Fruit fly (Drosophila melanogaster) whole organism, prepupa: ENCODE measurements around the gene wnd.

ENCODE experiments used
- Blimp-1 ChIP-seq: fragments of 200-800 bp; sonication (Bioruptor generic); optimal IDR thresholded peaks from 3 replicates; lab custom pipeline; 2017; ENCODE audit warnings: missing biosample characterization, missing genetic modification characterization, mild to moderate bottlenecking, moderate library complexity, missing genetic modification reagents
- CG10631 ChIP-seq: fragments of 200-800 bp; sonication (Bioruptor generic); optimal IDR thresholded peaks from 2 replicates; lab custom pipeline; 2016; ENCODE audit warnings: missing biosample characterization, missing genetic modification characterization
- CG10669 ChIP-seq: fragments of 200-800 bp; sonication (Bioruptor generic); optimal IDR thresholded peaks from 3 replicates; lab custom pipeline; 2018; ENCODE audit warnings: missing biosample characterization, mild to moderate bottlenecking, missing genetic modification characterization, moderate library complexity
- CG11762 ChIP-seq: fragments of 200-800 bp; sonication (Bioruptor generic); optimal IDR thresholded peaks from 3 replicates; lab custom pipeline; 2016; ENCODE audit warnings: missing biosample characterization, missing genetic modification characterization; ENCODE audit not compliant: insufficient read depth
- CG15336 ChIP-seq: fragments of 200-800 bp; sonication (Bioruptor generic); IDR thresholded peaks from 2 replicates; pipeline ENCODE4 v1.3.6; 2022; ENCODE audit warnings: missing biosample characterization, missing genetic modification characterization
- CG1621 ChIP-seq: fragments of 200-800 bp; sonication (Bioruptor generic); optimal IDR thresholded peaks from 3 replicates; lab custom pipeline; 2018; ENCODE audit warnings: missing biosample characterization, mild to moderate bottlenecking, missing genetic modification characterization
- CG16779 ChIP-seq: fragments of 200-800 bp; sonication (Bioruptor generic); optimal IDR thresholded peaks from 3 replicates; lab custom pipeline; 2017; ENCODE audit warnings: missing biosample characterization, mild to moderate bottlenecking, missing genetic modification characterization
- CG31627 ChIP-seq: fragments of 200-800 bp; sonication (Bioruptor generic); optimal IDR thresholded peaks from 3 replicates; lab custom pipeline; 2016; ENCODE audit warnings: missing biosample characterization, missing genetic modification characterization
- CG32006 ChIP-seq: fragments of 200-800 bp; sonication (Bioruptor generic); optimal IDR thresholded peaks from 3 replicates; lab custom pipeline; 2017; ENCODE audit warnings: missing biosample characterization, mild to moderate bottlenecking, missing genetic modification characterization
- CG34406 ChIP-seq: fragments of 200-800 bp; sonication (Bioruptor generic); optimal IDR thresholded peaks from 3 replicates; lab custom pipeline; 2016; ENCODE audit warnings: missing biosample characterization, missing genetic modification characterization
- CG3919 ChIP-seq: fragments of 200-800 bp; sonication (Bioruptor generic); optimal IDR thresholded peaks from 3 replicates; lab custom pipeline; 2016; ENCODE audit warnings: missing biosample characterization, missing genetic modification characterization
- CG6276 ChIP-seq: fragments of 200-800 bp; sonication (Bioruptor generic); optimal IDR thresholded peaks from 2 replicates; lab custom pipeline; 2017; ENCODE audit warnings: missing biosample characterization, mild to moderate bottlenecking, missing genetic modification characterization
- CG6808 ChIP-seq: fragments of 200-800 bp; sonication (Bioruptor generic); optimal IDR thresholded peaks from 3 replicates; lab custom pipeline; 2017; ENCODE audit warnings: missing biosample characterization, missing genetic modification characterization, mild to moderate bottlenecking, moderate library complexity, missing genetic modification reagents
- CG6854 ChIP-seq: fragments of 200-800 bp; sonication (Bioruptor generic); optimal IDR thresholded peaks from 2 replicates; lab custom pipeline; 2017; ENCODE audit warnings: missing biosample characterization, mild to moderate bottlenecking, missing genetic modification characterization
- CG7368 ChIP-seq: fragments of 200-800 bp; sonication (Bioruptor generic); optimal IDR thresholded peaks from 3 replicates; lab custom pipeline; 2016; ENCODE audit warnings: missing biosample characterization, missing genetic modification characterization
- CG8119 ChIP-seq: fragments of 200-800 bp; sonication (Bioruptor generic); IDR thresholded peaks from 3 replicates; pipeline ENCODE4 v1.3.6; 2022; ENCODE audit warnings: missing biosample characterization, missing genetic modification characterization
- CG8319 ChIP-seq: fragments of 200-800 bp; sonication (Bioruptor generic); optimal IDR thresholded peaks from 3 replicates; lab custom pipeline; 2016; ENCODE audit warnings: missing biosample characterization, missing genetic modification characterization
- CG8632 ChIP-seq: fragments of 200-800 bp; sonication (Bioruptor generic); optimal IDR thresholded peaks from 3 replicates; lab custom pipeline; 2016; ENCODE audit warnings: missing biosample characterization, missing genetic modification characterization
- CG9139 ChIP-seq: fragments of 200-800 bp; sonication (Bioruptor generic); optimal IDR thresholded peaks from 3 replicates; lab custom pipeline; 2017; ENCODE audit warnings: missing biosample characterization, mild to moderate bottlenecking, missing genetic modification characterization
- Eip75B ChIP-seq: fragments of 200-800 bp; sonication (Bioruptor generic); optimal IDR thresholded peaks from 3 replicates; lab custom pipeline; 2016; ENCODE audit warnings: missing biosample characterization, missing genetic modification characterization
- Ets96B ChIP-seq: fragments of 200-800 bp; optimal IDR thresholded peaks from 2 replicates; lab custom pipeline; 2019; ENCODE audit warnings: missing biosample characterization, mild to moderate bottlenecking, missing genetic modification characterization, moderate library complexity
- Hr38 ChIP-seq: sonication (Bioruptor generic); optimal IDR thresholded peaks from 2 replicates; lab custom pipeline; 2016; ENCODE audit warnings: missing biosample characterization, missing genetic modification characterization
- Hr39 ChIP-seq: fragments of 200-800 bp; sonication (Bioruptor generic); optimal IDR thresholded peaks from 2 replicates; lab custom pipeline; 2016; ENCODE audit warnings: missing biosample characterization, missing genetic modification characterization
- Hr4 ChIP-seq: fragments of 200-800 bp; sonication (Bioruptor generic); optimal IDR thresholded peaks from 3 replicates; lab custom pipeline; 2016; ENCODE audit warnings: missing biosample characterization, missing genetic modification characterization
- Lpt ChIP-seq: fragments of 200-800 bp; sonication (Bioruptor generic); optimal IDR thresholded peaks from 3 replicates; lab custom pipeline; 2016; ENCODE audit warnings: missing biosample characterization, missing genetic modification characterization
- Met ChIP-seq: fragments of 200-800 bp; sonication (Bioruptor generic); optimal IDR thresholded peaks from 3 replicates; lab custom pipeline; 2016; ENCODE audit warnings: missing biosample characterization, missing genetic modification characterization
- Smox ChIP-seq: fragments of 200-800 bp; sonication (Bioruptor generic); optimal IDR thresholded peaks from 3 replicates; lab custom pipeline; 2016; ENCODE audit warnings: missing biosample characterization, missing genetic modification characterization
- Sox14 ChIP-seq: fragments of 200-800 bp; sonication (Bioruptor generic); optimal IDR thresholded peaks from 3 replicates; lab custom pipeline; 2016; ENCODE audit warnings: missing biosample characterization, missing genetic modification characterization
- Sox15 ChIP-seq: fragments of 200-800 bp; sonication (Bioruptor generic); optimal IDR thresholded peaks from 3 replicates; lab custom pipeline; 2016; ENCODE audit warnings: missing biosample characterization, missing genetic modification characterization
- achi ChIP-seq: fragments of 200-800 bp; sonication (Bioruptor generic); optimal IDR thresholded peaks from 3 replicates; lab custom pipeline; 2016; ENCODE audit warnings: missing biosample characterization, missing genetic modification characterization
- cyc ChIP-seq: fragments of 200-800 bp; sonication (Bioruptor generic); optimal IDR thresholded peaks from 3 replicates; lab custom pipeline; 2016; ENCODE audit warnings: missing biosample characterization, missing genetic modification characterization
- eg ChIP-seq: fragments of 200-800 bp; sonication (Bioruptor generic); IDR thresholded peaks from 3 replicates; pipeline ENCODE4 v1.3.6; 2022; ENCODE audit warnings: missing biosample characterization, missing genetic modification characterization
- esn ChIP-seq: fragments of 200-800 bp; sonication (Bioruptor generic); optimal IDR thresholded peaks from 2 replicates; lab custom pipeline; 2016; ENCODE audit warnings: missing biosample characterization, mild to moderate bottlenecking, missing genetic modification characterization, moderate library complexity
- fd59A ChIP-seq: fragments of 200-800 bp; sonication (Bioruptor generic); optimal IDR thresholded peaks from 2 replicates; lab custom pipeline; 2017; ENCODE audit warnings: missing biosample characterization, mild to moderate bottlenecking, missing genetic modification characterization, missing genetic modification reagents
- fd85E ChIP-seq: fragments of 200-800 bp; sonication (Bioruptor generic); optimal IDR thresholded peaks from 3 replicates; lab custom pipeline; 2016; ENCODE audit warnings: missing biosample characterization, missing genetic modification characterization
- fkh ChIP-seq: fragments of 200-800 bp; sonication (Bioruptor generic); optimal IDR thresholded peaks from 3 replicates; lab custom pipeline; 2017; ENCODE audit warnings: missing biosample characterization, mild to moderate bottlenecking, missing genetic modification characterization, moderate library complexity
- lz ChIP-seq: fragments of 200-800 bp; sonication (Bioruptor generic); optimal IDR thresholded peaks from 3 replicates; lab custom pipeline; 2016; ENCODE audit warnings: missing biosample characterization, missing genetic modification characterization
- net ChIP-seq: fragments of 200-800 bp; sonication (Bioruptor generic); optimal IDR thresholded peaks from 3 replicates; lab custom pipeline; 2016; ENCODE audit warnings: missing biosample characterization, missing genetic modification characterization
- salr ChIP-seq, 2 experiments: fragments of 200-800 bp; sonication (Bioruptor generic); optimal IDR thresholded peaks; 3 replicates each; lab custom pipeline; 2016 to 2018; ENCODE audit warnings: missing biosample characterization in 2 of 2, missing genetic modification characterization in 2 of 2, mild to moderate bottlenecking in 1 of 2
- spab ChIP-seq: fragments of 200-800 bp; sonication (Bioruptor generic); optimal IDR thresholded peaks from 2 replicates; lab custom pipeline; 2017; ENCODE audit warnings: missing biosample characterization, mild to moderate bottlenecking, missing genetic modification characterization, missing genetic modification reagents
- ss ChIP-seq, 2 experiments: fragments of 200-800 bp; sonication (Bioruptor generic); optimal IDR thresholded peaks; 2 replicates in 1 of 2; 3 replicates in 1 of 2; lab custom pipeline; 2017 to 2018; ENCODE audit warnings: mild to moderate bottlenecking in 2 of 2, missing biosample characterization in 2 of 2, missing genetic modification characterization in 2 of 2, moderate library complexity in 1 of 2
- svp ChIP-seq: fragments of 200-800 bp; sonication (Bioruptor generic); peaks from one replicate; lab custom pipeline; 2016; ENCODE audit warnings: missing biosample characterization, missing genetic modification characterization
- topi ChIP-seq: fragments of 200-800 bp; sonication (Bioruptor generic); optimal IDR thresholded peaks from 3 replicates; lab custom pipeline; 2016; ENCODE audit warnings: missing biosample characterization, missing genetic modification characterization
- vri ChIP-seq: fragments of 200-800 bp; sonication (Bioruptor generic); optimal IDR thresholded peaks from 3 replicates; lab custom pipeline; 2016; ENCODE audit warnings: missing biosample characterization, mild to moderate bottlenecking, missing genetic modification characterization

Gene wnd

DNA sequence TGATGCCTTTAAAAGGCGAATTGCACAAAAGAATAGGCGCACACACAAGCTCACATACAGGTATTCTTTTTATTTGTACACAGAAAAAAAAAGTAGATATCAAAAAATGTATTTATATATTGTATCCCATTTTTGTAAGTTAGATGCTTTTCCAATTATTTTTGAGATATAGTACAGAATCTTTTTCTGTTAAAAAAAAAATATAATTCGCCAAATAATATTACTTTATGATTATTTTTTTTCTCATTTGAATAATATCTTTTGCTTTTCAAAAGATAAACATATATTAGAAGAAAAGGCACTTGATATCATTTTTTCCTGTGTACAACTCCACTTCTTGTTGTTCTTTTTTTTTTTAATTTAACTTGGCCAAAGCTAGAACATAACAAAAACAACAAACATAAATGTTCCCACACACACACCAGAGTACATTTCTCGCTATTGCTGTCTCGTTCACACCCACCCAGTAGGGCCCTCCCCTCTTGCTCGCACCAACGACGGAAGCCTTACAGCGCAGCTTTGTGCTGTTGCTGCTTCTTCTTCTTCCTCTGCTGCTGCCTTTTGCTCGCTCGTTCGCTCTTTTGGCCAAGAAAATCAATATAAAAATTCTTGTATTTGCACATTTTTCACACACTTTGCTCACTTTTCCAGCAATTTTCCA, 665 bp downstream of the wnd start (continued):
- TF ChIP-seq CG8632 (GFP tag; lab: Kevin White, UChicago): peak; percentile 72
- peak; percentile 21 for TF ChIP-seq Sox15
- TF ChIP-seq lz: peak; percentile 9
- TF ChIP-seq svp (GFP tag; lab: Kevin White, UChicago): peak; percentile 86
- peak; percentile 13 for TF ChIP-seq CG8319 (GFP tag; lab: Kevin White, UChicago)
- peak; percentile 65 for TF ChIP-seq esn
- peak; percentile 68 for TF ChIP-seq CG9139 (GFP tag; lab: Kevin White, UChicago)
- peak; percentile 69 for TF ChIP-seq Eip75B (GFP tag; lab: Kevin White, UChicago)
- TF ChIP-seq Hr38 (GFP tag; lab: Kevin White, UChicago): no peak
- peak; percentile 55 for TF ChIP-seq cyc (GFP tag; lab: Kevin White, UChicago)
- no peak for TF ChIP-seq Blimp-1 (GFP tag; lab: Kevin White, UChicago)
- TF ChIP-seq net (GFP tag; lab: Kevin White, UChicago): peak; percentile 54
- no peak for TF ChIP-seq vri (GFP tag; lab: Kevin White, UChicago)
- TF ChIP-seq CG3919 (GFP tag; lab: Kevin White, UChicago): peak; percentile 84
- no peak for TF ChIP-seq CG1621 (tag; lab: Kevin White, UChicago)
- peak; percentile 78 for TF ChIP-seq CG6276 (GFP tag; lab: Kevin White, UChicago)

DNA sequence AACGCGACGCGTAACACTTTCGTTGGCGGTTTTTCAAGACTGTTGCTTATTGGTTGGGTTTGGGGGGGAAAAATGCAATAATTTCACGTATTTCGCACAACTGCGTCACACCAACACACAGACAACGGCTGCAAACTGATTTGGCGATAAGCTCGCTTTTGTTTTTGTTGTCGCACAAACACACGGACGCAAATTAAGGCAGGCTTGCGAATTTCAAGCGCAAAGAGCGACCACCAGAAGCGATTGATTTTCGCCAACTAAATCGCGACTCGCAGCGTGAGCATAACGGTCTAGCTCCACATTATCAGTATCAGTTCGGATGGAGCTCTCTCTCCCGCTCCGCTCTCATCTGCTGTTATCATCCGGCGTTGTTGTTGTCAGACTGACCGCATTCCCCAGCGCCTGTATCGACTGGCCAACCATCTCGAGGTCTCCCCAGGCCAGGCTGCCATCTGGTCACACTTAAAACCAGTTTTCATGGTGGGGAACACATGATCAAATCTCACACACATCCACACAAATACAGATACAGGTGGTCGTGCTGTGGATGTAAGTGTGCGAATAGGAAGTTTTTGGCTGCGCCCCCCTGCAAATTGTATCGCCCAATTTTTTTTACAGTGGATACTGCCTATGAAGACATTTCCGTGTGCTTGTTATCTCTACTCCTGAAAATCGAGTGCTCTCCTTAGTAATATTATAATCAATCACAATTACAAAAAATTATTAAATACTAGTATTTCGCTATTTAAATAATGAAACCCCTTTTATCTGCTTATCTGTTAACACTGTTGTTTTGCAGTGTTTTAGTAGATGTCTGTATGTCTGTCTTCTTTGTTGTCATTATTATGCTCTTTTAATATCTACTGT, 2.6 kb downstream of the wnd start:
- peak; percentile 82; the same call in 2 of the 3 replicates for TF ChIP-seq eg (GFP tag; lab: Robert Waterston, UW)
- TF ChIP-seq fkh (GFP tag; lab: Kevin White, UChicago): peak; percentile 58
- TF ChIP-seq Sox14 (GFP tag; lab: Kevin White, UChicago): peak; percentile 53
- TF ChIP-seq CG1621 (tag; lab: Kevin White, UChicago): peak; percentile 14
- no peak for TF ChIP-seq fd59A
- peak; percentile 71 for TF ChIP-seq Smox
- TF ChIP-seq CG34406: peak; percentile 53
- peak; percentile 70 for TF ChIP-seq CG8119 (GFP tag; lab: Robert Waterston, UW)
- peak; percentile 64 for TF ChIP-seq cyc (GFP tag; lab: Kevin White, UChicago)
- peak; percentile 15 for TF ChIP-seq Blimp-1 (GFP tag; lab: Kevin White, UChicago)
- no peak for TF ChIP-seq Hr38 (GFP tag; lab: Kevin White, UChicago)
- peak; percentile 57 for TF ChIP-seq CG8632 (GFP tag; lab: Kevin White, UChicago)
- peak; percentile 85 for TF ChIP-seq Hr4 (GFP tag; lab: Kevin White, UChicago)
- peak; percentile 65 for TF ChIP-seq Hr39 (GFP tag; lab: Kevin White, UChicago)
- peak; percentile 69 for TF ChIP-seq CG31627 (GFP tag; lab: Kevin White, UChicago)
- TF ChIP-seq CG3919 (GFP tag; lab: Kevin White, UChicago): peak; percentile 57
- peak; percentile 39 for TF ChIP-seq Sox15
- no peak for TF ChIP-seq CG16779 (tag; lab: Kevin White, UChicago)
- peak; percentile 59 for TF ChIP-seq achi
- TF ChIP-seq CG8319 (GFP tag; lab: Kevin White, UChicago): peak; percentile 93
- TF ChIP-seq CG11762 (GFP tag; lab: Kevin White, UChicago): peak; percentile 19
- peak; percentile 41 for TF ChIP-seq net (GFP tag; lab: Kevin White, UChicago)
- peak; percentile 51 for TF ChIP-seq CG6276 (GFP tag; lab: Kevin White, UChicago)
- no peak for TF ChIP-seq fd85E (GFP tag; lab: Kevin White, UChicago)
- TF ChIP-seq CG15336 (GFP tag; lab: Robert Waterston, UW): peak; percentile 78
- TF ChIP-seq CG7368 (GFP tag; lab: Kevin White, UChicago): peak; percentile 40
- TF ChIP-seq Eip75B (GFP tag; lab: Kevin White, UChicago): peak; percentile 23
- peak; percentile 51 for TF ChIP-seq Lpt
- peak; percentile 54 for TF ChIP-seq vri (GFP tag; lab: Kevin White, UChicago)
- TF ChIP-seq salr (GFP tag; optimal IDR thresholded peaks at IDR 0.05; lab: Kevin White, UChicago): peak in 1 of 2 experiments; percentile 8
- no peak for TF ChIP-seq CG32006 (GFP tag; lab: Kevin White, UChicago)
- peak; percentile 72 for TF ChIP-seq Met (GFP tag; lab: Kevin White, UChicago)
- TF ChIP-seq ss (GFP tag; optimal IDR thresholded peaks at IDR 0.05; lab: Kevin White, UChicago): no peak
- TF ChIP-seq topi (GFP tag; lab: Kevin White, UChicago): peak; percentile 70
- no peak for TF ChIP-seq spab (GFP tag; lab: Kevin White, UChicago)
- TF ChIP-seq CG10669 (GFP tag; lab: Kevin White, UChicago): no peak
- no peak for TF ChIP-seq CG6808 (GFP tag; lab: Kevin White, UChicago)
- peak; percentile 29 for TF ChIP-seq Ets96B
- peak; percentile 95 for TF ChIP-seq CG6854 (GFP tag; lab: Kevin White, UChicago)
- peak; percentile 4 for TF ChIP-seq CG9139 (GFP tag; lab: Kevin White, UChicago)
- TF ChIP-seq CG10631 (GFP tag; lab: Kevin White, UChicago): peak; percentile 38
